Fruit fly (Drosophila melanogaster) whole organism, embryonic: ENCODE results near the gene Atu.

Experiments
- Antp ChIP-seq: fragments of 200-800 bp; sonication (Bioruptor generic); optimal IDR thresholded peaks from 3 replicates; lab custom pipeline; 2016; ENCODE audit warnings: missing biosample characterization, missing genetic modification characterization
- C15 ChIP-seq: fragments of 200-800 bp; sonication (Bioruptor generic); IDR thresholded peaks from 3 replicates; pipeline ENCODE4 v1.3.6; 2022; ENCODE audit warnings: missing biosample characterization, missing genetic modification characterization
- CG13287 ChIP-seq: fragments of 200-800 bp; sonication (Bioruptor generic); IDR thresholded peaks from 2 replicates; pipeline ENCODE4 v1.3.6; 2022; ENCODE audit warnings: missing biosample characterization, missing genetic modification characterization; ENCODE audit not compliant: partially characterized antibody
- CG13775 ChIP-seq: fragments of 200-800 bp; sonication (Bioruptor generic); optimal IDR thresholded peaks from 3 replicates; lab custom pipeline; 2017; ENCODE audit warnings: missing biosample characterization, mild to moderate bottlenecking, missing genetic modification characterization
- CG14441 ChIP-seq: fragments of 200-800 bp; sonication (Bioruptor generic); IDR thresholded peaks from 2 replicates; pipeline ENCODE4 v1.3.6; 2022; ENCODE audit warnings: missing biosample characterization, missing genetic modification characterization
- CG15514 ChIP-seq: fragments of 200-800 bp; sonication (Bioruptor generic); optimal IDR thresholded peaks from 3 replicates; lab custom pipeline; 2017; ENCODE audit warnings: missing biosample characterization, missing genetic modification characterization, mild to moderate bottlenecking, moderate library complexity, missing genetic modification reagents
- CG31441 ChIP-seq: fragments of 200-800 bp; sonication (Bioruptor generic); IDR thresholded peaks from 2 replicates; pipeline ENCODE4 v1.3.6; 2022; ENCODE audit warnings: missing biosample characterization, missing genetic modification characterization
- CG34224 ChIP-seq: fragments of 200-800 bp; sonication (Bioruptor generic); IDR thresholded peaks from 3 replicates; pipeline ENCODE4 v1.3.6; 2022; ENCODE audit warnings: missing biosample characterization, missing genetic modification characterization; ENCODE audit not compliant: partially characterized antibody
- CG4360 ChIP-seq: fragments of 200-800 bp; sonication (Bioruptor generic); IDR thresholded peaks from 2 replicates; pipeline ENCODE4 v1.3.6; 2022; ENCODE audit warnings: missing biosample characterization, missing genetic modification characterization
- CG43689 ChIP-seq: fragments of 200-800 bp; sonication (Bioruptor generic); IDR thresholded peaks from 2 replicates; pipeline ENCODE4 v1.3.6; 2022; ENCODE audit warnings: missing biosample characterization, missing genetic modification characterization
- CG5953 ChIP-seq: fragments of 200-800 bp; sonication (Bioruptor generic); IDR thresholded peaks from 2 replicates; pipeline ENCODE4 v1.3.6; 2022; ENCODE audit warnings: missing biosample characterization, missing genetic modification characterization
- CG6254 ChIP-seq: fragments of 200-800 bp; sonication (Bioruptor generic); optimal IDR thresholded peaks from 3 replicates; lab custom pipeline; 2017; ENCODE audit warnings: mild to moderate bottlenecking, missing biosample characterization, missing genetic modification reagents, missing genetic modification characterization
- CG7271 ChIP-seq: fragments of 200-800 bp; sonication (Bioruptor generic); optimal IDR thresholded peaks from 2 replicates; lab custom pipeline; 2018; ENCODE audit warnings: missing biosample characterization, mild to moderate bottlenecking, missing genetic modification characterization, moderate library complexity
- CG7556 ChIP-seq: fragments of 200-800 bp; sonication (Bioruptor generic); optimal IDR thresholded peaks from 2 replicates; lab custom pipeline; 2017; ENCODE audit warnings: missing biosample characterization, mild to moderate bottlenecking, missing genetic modification characterization
- CG8089 ChIP-seq: fragments of 200-800 bp; sonication (Bioruptor generic); optimal IDR thresholded peaks from 3 replicates; lab custom pipeline; 2016; ENCODE audit warnings: missing biosample characterization, missing genetic modification characterization
- CG8359 ChIP-seq: fragments of 200-800 bp; sonication (Bioruptor generic); optimal IDR thresholded peaks from 2 replicates; lab custom pipeline; 2017; ENCODE audit warnings: missing biosample characterization, mild to moderate bottlenecking, missing genetic modification characterization, borderline replicate concordance
- CG9437 ChIP-seq: fragments of 200-800 bp; sonication (Bioruptor generic); optimal IDR thresholded peaks from 2 replicates; lab custom pipeline; 2018; ENCODE audit warnings: missing biosample characterization, mild to moderate bottlenecking, missing genetic modification characterization
- CG9797 ChIP-seq: fragments of 200-800 bp; sonication (Bioruptor generic); optimal IDR thresholded peaks from 3 replicates; lab custom pipeline; 2018; ENCODE audit warnings: missing biosample characterization, mild to moderate bottlenecking, missing genetic modification characterization
- Dp ChIP-seq: fragments of 200-800 bp; sonication (Bioruptor generic); optimal IDR thresholded peaks from 2 replicates; lab custom pipeline; 2018; ENCODE audit warnings: missing biosample characterization, mild to moderate bottlenecking, missing genetic modification characterization, moderate library complexity
- E2f2 ChIP-seq: fragments of 200-800 bp; sonication (Bioruptor generic); IDR thresholded peaks from 2 replicates; pipeline ENCODE4 v1.3.6; 2022; ENCODE audit warnings: missing biosample characterization, missing genetic modification characterization
- Fer3 ChIP-seq: fragments of 200-800 bp; sonication (Bioruptor generic); optimal IDR thresholded peaks from 2 replicates; lab custom pipeline; 2018; ENCODE audit warnings: missing biosample characterization, mild to moderate bottlenecking, missing genetic modification characterization, moderate library complexity
- Hmx ChIP-seq: fragments of 200-800 bp; sonication (Bioruptor generic); optimal IDR thresholded peaks from 2 replicates; lab custom pipeline; 2016; ENCODE audit warnings: missing biosample characterization, missing genetic modification characterization
- Lpt ChIP-seq: fragments of >200 bp; optimal IDR thresholded peaks from 2 replicates; lab custom pipeline; 2018; ENCODE audit warnings: missing biosample characterization, missing genetic modification characterization
- NfI ChIP-seq: fragments of 200-800 bp; sonication (Bioruptor generic); optimal IDR thresholded peaks from 3 replicates; lab custom pipeline; 2018; ENCODE audit warnings: missing biosample characterization, mild to moderate bottlenecking, missing genetic modification characterization, moderate library complexity
- Oaz ChIP-seq: fragments of 200-800 bp; sonication (Bioruptor generic); IDR thresholded peaks from 2 replicates; pipeline ENCODE4 v1.3.6; 2022; ENCODE audit warnings: missing biosample characterization, missing genetic modification characterization
- Ssrp ChIP-seq: fragments of 200-800 bp; sonication (Bioruptor generic); optimal IDR thresholded peaks from 2 replicates; lab custom pipeline; 2018; ENCODE audit warnings: missing biosample characterization, mild to moderate bottlenecking, missing genetic modification characterization, moderate library complexity
- bsh ChIP-seq, 2 experiments: fragments of 200-800 bp; sonication (Bioruptor generic); optimal IDR thresholded peaks; 2 replicates each; lab custom pipeline; 2017 to 2018; ENCODE audit warnings: mild to moderate bottlenecking in 2 of 2, missing biosample characterization in 2 of 2, missing genetic modification characterization in 2 of 2, moderate library complexity in 1 of 2
- ci ChIP-seq: fragments of 200-800 bp; sonication (Bioruptor generic); IDR thresholded peaks from 3 replicates; pipeline ENCODE4 v1.3.6; 2022; ENCODE audit warnings: missing biosample characterization, missing genetic modification characterization
- dmrt11E ChIP-seq: fragments of 200-800 bp; sonication (Bioruptor generic); optimal IDR thresholded peaks from 3 replicates; lab custom pipeline; 2018; ENCODE audit warnings: missing biosample characterization, mild to moderate bottlenecking, missing genetic modification characterization, moderate library complexity
- eve ChIP-seq, 2 experiments: fragments of >200 bp; optimal IDR thresholded peaks; 2 replicates each; lab custom pipeline; 2017; ENCODE audit warnings: missing biosample characterization in 2 of 2, missing genetic modification characterization in 2 of 2
- fd3F ChIP-seq: fragments of 200-800 bp; sonication (Bioruptor generic); optimal IDR thresholded peaks from 2 replicates; lab custom pipeline; 2018; ENCODE audit warnings: missing biosample characterization, mild to moderate bottlenecking, missing genetic modification characterization, moderate library complexity
- fd96Cb ChIP-seq: fragments of 200-800 bp; sonication (Bioruptor generic); optimal IDR thresholded peaks from 2 replicates; lab custom pipeline; 2018; ENCODE audit warnings: missing biosample characterization, mild to moderate bottlenecking, missing genetic modification characterization, moderate library complexity
- ftz-f1 ChIP-seq: fragments of 200-800 bp; sonication (Bioruptor generic); optimal IDR thresholded peaks from 2 replicates; lab custom pipeline; 2016; ENCODE audit warnings: missing biosample characterization, missing genetic modification characterization
- gce ChIP-seq: fragments of 200-800 bp; sonication (Bioruptor generic); IDR thresholded peaks from 3 replicates; pipeline ENCODE4 v1.3.6; 2022; ENCODE audit warnings: missing biosample characterization, missing genetic modification characterization
- gcm2 ChIP-seq: fragments of 200-800 bp; sonication (Bioruptor generic); optimal IDR thresholded peaks from 2 replicates; lab custom pipeline; 2016; ENCODE audit warnings: missing biosample characterization, missing genetic modification characterization
- knrl ChIP-seq: fragments of 200-800 bp; sonication (Bioruptor generic); IDR thresholded peaks from 3 replicates; pipeline ENCODE4 v1.3.6; 2022; ENCODE audit warnings: missing biosample characterization, missing genetic modification characterization; ENCODE audit not compliant: partially characterized antibody
- nmo ChIP-seq: fragments of 200-800 bp; sonication (Bioruptor generic); optimal IDR thresholded peaks from 2 replicates; lab custom pipeline; 2018; ENCODE audit warnings: missing biosample characterization, mild to moderate bottlenecking, missing genetic modification characterization, moderate library complexity
- pb ChIP-seq: fragments of 200-800 bp; sonication (Bioruptor generic); optimal IDR thresholded peaks from 3 replicates; lab custom pipeline; 2016; ENCODE audit warnings: missing biosample characterization, missing genetic modification characterization
- pnt ChIP-seq: fragments of 200-800 bp; sonication (Bioruptor generic); optimal IDR thresholded peaks from 3 replicates; lab custom pipeline; 2016; ENCODE audit warnings: missing biosample characterization, missing genetic modification characterization
- psq ChIP-seq: fragments of 200-800 bp; sonication (Bioruptor generic); optimal IDR thresholded peaks from 2 replicates; lab custom pipeline; 2017; ENCODE audit warnings: missing biosample characterization, missing genetic modification characterization
- scrt ChIP-seq: fragments of 200-800 bp; sonication (Bioruptor generic); optimal IDR thresholded peaks from 2 replicates; lab custom pipeline; 2018; ENCODE audit warnings: missing biosample characterization, mild to moderate bottlenecking, missing genetic modification characterization, moderate library complexity
- sd ChIP-seq: fragments of 200-800 bp; sonication (Bioruptor generic); optimal IDR thresholded peaks from 3 replicates; lab custom pipeline; 2018; ENCODE audit warnings: missing biosample characterization, mild to moderate bottlenecking, missing genetic modification characterization, moderate library complexity
- sisA ChIP-seq: fragments of 200-800 bp; sonication (Bioruptor generic); IDR thresholded peaks from 2 replicates; pipeline ENCODE4 v1.3.6; 2022; ENCODE audit warnings: missing biosample characterization, missing genetic modification characterization
- sob ChIP-seq: fragments of 200-800 bp; sonication (Bioruptor generic); IDR thresholded peaks from 2 replicates; pipeline ENCODE4 v1.3.6; 2022; ENCODE audit warnings: missing biosample characterization, missing genetic modification characterization
- stwl ChIP-seq: fragments of 200-800 bp; sonication (Bioruptor generic); optimal IDR thresholded peaks from 3 replicates; lab custom pipeline; 2018; ENCODE audit warnings: missing biosample characterization, mild to moderate bottlenecking, missing genetic modification characterization, moderate library complexity
- yki ChIP-seq: fragments of >200 bp; optimal IDR thresholded peaks from 3 replicates; lab custom pipeline; 2018
- zfh2 ChIP-seq: fragments of 200-800 bp; sonication (Bioruptor generic); optimal IDR thresholded peaks from 2 replicates; lab custom pipeline; 2016; ENCODE audit warnings: missing biosample characterization, missing genetic modification characterization

Atu gene

dm6 chr3R:5620387-5620956 lies 7.3 kb downstream of the Atu start (continued):
- TF ChIP-seq CG8359 (GFP tag; lab: Kevin White, UChicago), result no peak
- TF ChIP-seq CG7271 (tag; lab: Kevin White, UChicago), result no peak
- peak; percentile 58 for TF ChIP-seq Fer3
- TF ChIP-seq CG13775, result peak; percentile 68
- peak; percentile 38 for TF ChIP-seq pnt (GFP tag; lab: Kevin White, UChicago)
- no peak for TF ChIP-seq Oaz (GFP tag; lab: Robert Waterston, UW)
- no peak for TF ChIP-seq CG34224 (GFP tag; lab: Robert Waterston, UW)
- TF ChIP-seq CG43689 (GFP tag; lab: Robert Waterston, UW), result no peak; the same call in 1 of the 2 replicates
- TF ChIP-seq Lpt, result no peak
- peak; percentile 38 for TF ChIP-seq zfh2
- peak; percentile 85 for TF ChIP-seq ci (GFP tag; lab: Robert Waterston, UW)
- no peak for TF ChIP-seq knrl
- peak; percentile 64 for TF ChIP-seq gcm2 (GFP tag; lab: Kevin White, UChicago)
- peak; percentile 76 for TF ChIP-seq CG9437
- 0 out of 2 replicates have a peak, but pooled peaks have one; percentile 24 for TF ChIP-seq CG4360 (GFP tag; lab: Robert Waterston, UW)
- TF ChIP-seq sob (GFP tag; lab: Robert Waterston, UW), result peak; percentile 37; the same call in 1 of the 2 replicates
- peak; percentile 14 for TF ChIP-seq fd3F (GFP tag; lab: Kevin White, UChicago)
- no peak for TF ChIP-seq stwl (tag; lab: Kevin White, UChicago)
- TF ChIP-seq CG14441 (GFP tag; lab: Robert Waterston, UW), result peak; percentile 50
- peak; percentile 54 for TF ChIP-seq CG8089
- peak; percentile 43 for TF ChIP-seq Ssrp (tag; lab: Kevin White, UChicago)
- TF ChIP-seq Hmx (GFP tag; lab: Kevin White, UChicago), result peak; percentile 9
- TF ChIP-seq fd96Cb (tag; lab: Kevin White, UChicago), result peak; percentile 70
- peak; percentile 78 for TF ChIP-seq sisA (GFP tag; lab: Robert Waterston, UW)
- TF ChIP-seq Antp, result peak; percentile 73
- TF ChIP-seq CG15514 (GFP tag; lab: Kevin White, UChicago), result peak; percentile 37
- no peak for TF ChIP-seq ftz-f1
- peak; percentile 55 for TF ChIP-seq CG6254 (GFP tag; lab: Kevin White, UChicago)
- TF ChIP-seq Dp (GFP tag; lab: Kevin White, UChicago), result no peak
- no peak for TF ChIP-seq eve (GFP tag; optimal IDR thresholded peaks at IDR 0.05; lab: Kevin White, UChicago)
- no peak for TF ChIP-seq CG9797 (GFP tag; lab: Kevin White, UChicago)
- TF ChIP-seq C15 (GFP tag; lab: Robert Waterston, UW), result peak; percentile 17; the same call in 1 of the 3 replicates
- peak; percentile 59; the same call in 1 of the 2 replicates for TF ChIP-seq CG5953 (GFP tag; lab: Robert Waterston, UW)
- no peak for TF ChIP-seq sd
- peak; percentile 56 for TF ChIP-seq NfI (GFP tag; lab: Kevin White, UChicago)
- TF ChIP-seq dmrt11E (tag; lab: Kevin White, UChicago), result peak; percentile 52
- TF ChIP-seq CG7556 (GFP tag; lab: Kevin White, UChicago), result peak; percentile 77
- TF ChIP-seq scrt (GFP tag; lab: Kevin White, UChicago), result peak; percentile 48
- peak in 1 of 2 experiments; percentile 65 for TF ChIP-seq bsh (GFP tag; optimal IDR thresholded peaks at IDR 0.05; lab: Kevin White, UChicago)
- TF ChIP-seq gce (GFP tag; lab: Robert Waterston, UW), result peak; percentile 74
- TF ChIP-seq psq (GFP tag; lab: Kevin White, UChicago), result no peak
- TF ChIP-seq pb, result peak; percentile 50
- no peak for TF ChIP-seq CG13287 (GFP tag; lab: Robert Waterston, UW)
- 0 out of 2 replicates have a peak, but pooled peaks have one; percentile 23 for TF ChIP-seq E2f2 (GFP tag; lab: Robert Waterston, UW)
- TF ChIP-seq CG31441 (GFP tag; lab: Robert Waterston, UW), result peak; percentile 79
- no peak for TF ChIP-seq yki (lab: Kevin White, UChicago)
- TF ChIP-seq nmo (GFP tag; lab: Kevin White, UChicago), result peak; percentile 76
